Worm (Caenorhabditis elegans): ENCODE data around the gene F13H8.3.

Gene F13H8.3

ce11 chrII:6294261-6294660 is 30.5 kb downstream of the F13H8.3 start, which contains the start of gene mps-1:
Gene mps-1, minus strand, starts transcription at chrII:6294361.
- TF ChIP-seq cnd-1 (tag; optimal IDR thresholded peaks at IDR 0.05), result no peak

ce11 chrII:6303209-6303740 is 39.5 kb downstream of the F13H8.3 start, which contains the start of gene C29F5.1:
Gene C29F5.1, plus strand, starts transcription at chrII:6303525.
- no peak for TF ChIP-seq snpc-4 (tag; optimal IDR thresholded peaks at IDR 0.05)
- TF ChIP-seq hlh-1 (tag; optimal IDR thresholded peaks at IDR 0.05), result peak; percentile 70
- no peak for TF ChIP-seq M03D4.4 (tag; optimal IDR thresholded peaks at IDR 0.05)
- no peak for TF ChIP-seq unc-39 (tag; optimal IDR thresholded peaks at IDR 0.05)
- TF ChIP-seq mab-5 (tag; optimal IDR thresholded peaks at IDR 0.05), result no peak
- peak; percentile 31 for TF ChIP-seq unc-62 (GFP tag; optimal IDR thresholded peaks at IDR 0.05)
- no peak for TF ChIP-seq lin-13 (tag; optimal IDR thresholded peaks at IDR 0.05)
- TF ChIP-seq blmp-1 (tag; optimal IDR thresholded peaks at IDR 0.05), result no peak
- no peak for TF ChIP-seq mep-1 (tag; optimal IDR thresholded peaks at IDR 0.05)
- TF ChIP-seq ham-2 (GFP tag; optimal IDR thresholded peaks at IDR 0.05), result no peak
- no peak for TF ChIP-seq ceh-39 (tag; optimal IDR thresholded peaks at IDR 0.05)
- no peak for TF ChIP-seq ztf-11 (tag; optimal IDR thresholded peaks at IDR 0.05)
- peak; percentile 17 for TF ChIP-seq unc-120 (tag; optimal IDR thresholded peaks at IDR 0.05; ENCODE audit: poor library complexity, severe bottlenecking)

- TF ChIP-seq lin-32 (GFP tag; optimal IDR thresholded peaks at IDR 0.05) (no peak), bed-3 (GFP tag; optimal IDR thresholded peaks at IDR 0.05) (no peak), sptf-1 (tag; optimal IDR thresholded peaks at IDR 0.05) (no peak), unc-39 (tag; optimal IDR thresholded peaks at IDR 0.05) (no peak), nhr-28 (tag; optimal IDR thresholded peaks at IDR 0.05) (no peak), flh-1 (GFP tag; optimal IDR thresholded peaks at IDR 0.05) (no peak), unc-120 (tag; optimal IDR thresholded peaks at IDR 0.05; ENCODE audit: poor library complexity, severe bottlenecking) (no peak), ceh-39 (tag; optimal IDR thresholded peaks at IDR 0.05) (no peak), lsy-2 (tag; optimal IDR thresholded peaks at IDR 0.05) (no peak), mls-2 (tag; optimal IDR thresholded peaks at IDR 0.05) (no peak), nhr-2 (tag; optimal IDR thresholded peaks at IDR 0.05) (no peak), pha-4 (tag; optimal IDR thresholded peaks at IDR 0.05) (no peak), snpc-4 (tag; optimal IDR thresholded peaks at IDR 0.05) (no peak), ceh-83 (GFP tag; optimal IDR thresholded peaks at IDR 0.05) (no peak), sem-2 (GFP tag; optimal IDR thresholded peaks at IDR 0.05) (no peak), ceh-43 (GFP tag; optimal IDR thresholded peaks at IDR 0.05) (no peak), hlh-1 (tag; optimal IDR thresholded peaks at IDR 0.05) (no peak)
Observed at ce11 chrII:6306125-6306524, 42.3 kb downstream of the F13H8.3 start, which contains the start of gene C29F5.8. Gene C29F5.8, plus strand, starts transcription at chrII:6306425.

ce11 chrII:6309198-6309597 is 45.4 kb downstream of the F13H8.3 start, which contains the start of gene glb-10:
Gene glb-10, minus strand, starts transcription at chrII:6309298.
- TF ChIP-seq unc-120 (tag; optimal IDR thresholded peaks at IDR 0.05; ENCODE audit: poor library complexity, severe bottlenecking) (no peak), flh-1 (GFP tag; optimal IDR thresholded peaks at IDR 0.05) (no peak), sptf-1 (tag; optimal IDR thresholded peaks at IDR 0.05) (no peak), unc-62 (GFP tag; optimal IDR thresholded peaks at IDR 0.05) (no peak), nhr-28 (tag; optimal IDR thresholded peaks at IDR 0.05) (no peak), sem-2 (GFP tag; optimal IDR thresholded peaks at IDR 0.05) (no peak), blmp-1 (tag; optimal IDR thresholded peaks at IDR 0.05) (no peak), nhr-237 (tag; optimal IDR thresholded peaks at IDR 0.05) (no peak), ces-1 (GFP tag; optimal IDR thresholded peaks at IDR 0.05) (no peak), pha-4 (tag; optimal IDR thresholded peaks at IDR 0.05) (no peak), cnd-1 (tag; optimal IDR thresholded peaks at IDR 0.05) (no peak), M03D4.4 (tag; optimal IDR thresholded peaks at IDR 0.05) (no peak), bed-3 (GFP tag; optimal IDR thresholded peaks at IDR 0.05) (no peak), mls-2 (tag; optimal IDR thresholded peaks at IDR 0.05) (no peak), ceh-83 (GFP tag; optimal IDR thresholded peaks at IDR 0.05) (no peak)

- TF ChIP-seq ces-1 (GFP tag; optimal IDR thresholded peaks at IDR 0.05), result peak; percentile 14
- no peak for TF ChIP-seq flh-1 (GFP tag; optimal IDR thresholded peaks at IDR 0.05)
Observed at ce11 chrII:6311459-6311858, 47.7 kb downstream of the F13H8.3 start.

- TF ChIP-seq elt-3 (tag; optimal IDR thresholded peaks at IDR 0.05) (no peak), unc-62 (GFP tag; optimal IDR thresholded peaks at IDR 0.05) (no peak), ceh-83 (GFP tag; optimal IDR thresholded peaks at IDR 0.05) (no peak), sptf-1 (tag; optimal IDR thresholded peaks at IDR 0.05) (no peak), ces-1 (GFP tag; optimal IDR thresholded peaks at IDR 0.05) (no peak)
Observed at ce11 chrII:6311888-6312287, 48.1 kb downstream of the F13H8.3 start.

Measured in whole organism, mixed stage, embryonic.